Worm (Caenorhabditis elegans) whole organism, mixed stage, embryonic: ENCODE results near the gene suds-3.

Experiments
- nhr-237 ChIP-seq: fragments of 150-350 bp; optimal IDR thresholded peaks from 2 replicates; lab custom pipeline; 2014; ENCODE audit warnings: missing biosample characterization, missing genetic modification characterization
- nhr-76 ChIP-seq: sonication (generic microtip); optimal IDR thresholded peaks from 2 replicates; lab custom pipeline; 2017; ENCODE audit warnings: missing biosample characterization, missing genetic modification characterization
- unc-39 ChIP-seq: fragments of 150-350 bp; optimal IDR thresholded peaks from 2 replicates; lab custom pipeline; 2014; ENCODE audit warnings: missing biosample characterization, missing genetic modification characterization

DNA sequence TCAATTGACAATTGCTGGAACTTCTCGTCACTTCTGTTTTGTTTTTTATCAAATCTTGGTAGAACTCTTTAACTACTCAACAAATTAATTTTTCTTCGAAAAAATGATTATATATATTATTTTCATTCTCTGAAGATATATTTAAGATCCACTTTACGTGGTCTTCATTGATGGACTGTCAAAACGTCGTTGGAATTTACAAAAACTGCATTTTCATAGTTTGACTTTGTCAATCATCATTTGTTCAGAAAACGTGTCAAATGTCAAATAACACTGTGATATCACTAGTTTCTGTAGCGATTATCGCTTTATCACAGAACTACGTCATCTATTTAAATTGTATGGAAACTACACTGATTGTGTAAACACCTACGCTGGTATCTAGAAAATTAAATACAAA, 6.4 kb upstream of the suds-3 start:
- no peak for TF ChIP-seq nhr-237 (tag; lab: Kevin White, UChicago)
- no peak for TF ChIP-seq nhr-76
- TF ChIP-seq unc-39 = no peak
